Worm (Caenorhabditis elegans): ENCODE data around the gene F40F12.9.
A peak's percentile ranks its signal among the peaks of the same experiment; 100 is the strongest.

The F40F12.9 gene

ce11 chrIII:9899720-9900119, 11.4 kb upstream of the F40F12.9 start:
- TF ChIP-seq elt-3 (tag; optimal IDR thresholded peaks at IDR 0.05) (no peak), ztf-4 (tag; optimal IDR thresholded peaks at IDR 0.05) (no peak), sma-9 (GFP tag; optimal IDR thresholded peaks at IDR 0.05) (no peak), sma-9 (tag; optimal IDR thresholded peaks at IDR 0.05) (no peak), dmd-4 (tag; optimal IDR thresholded peaks at IDR 0.05) (no peak), nhr-21 (tag; optimal IDR thresholded peaks at IDR 0.05) (no peak), peb-1 (tag; optimal IDR thresholded peaks at IDR 0.05) (no peak), crh-2 (tag; optimal IDR thresholded peaks at IDR 0.05) (no peak), unc-62 (GFP tag; optimal IDR thresholded peaks at IDR 0.05) (no peak), nhr-237 (tag; optimal IDR thresholded peaks at IDR 0.05) (no peak), gmeb-1 (tag; optimal IDR thresholded peaks at IDR 0.05) (no peak), ztf-1 (GFP tag; conservative IDR thresholded peaks at IDR 0.05) (no peak)

DNA sequence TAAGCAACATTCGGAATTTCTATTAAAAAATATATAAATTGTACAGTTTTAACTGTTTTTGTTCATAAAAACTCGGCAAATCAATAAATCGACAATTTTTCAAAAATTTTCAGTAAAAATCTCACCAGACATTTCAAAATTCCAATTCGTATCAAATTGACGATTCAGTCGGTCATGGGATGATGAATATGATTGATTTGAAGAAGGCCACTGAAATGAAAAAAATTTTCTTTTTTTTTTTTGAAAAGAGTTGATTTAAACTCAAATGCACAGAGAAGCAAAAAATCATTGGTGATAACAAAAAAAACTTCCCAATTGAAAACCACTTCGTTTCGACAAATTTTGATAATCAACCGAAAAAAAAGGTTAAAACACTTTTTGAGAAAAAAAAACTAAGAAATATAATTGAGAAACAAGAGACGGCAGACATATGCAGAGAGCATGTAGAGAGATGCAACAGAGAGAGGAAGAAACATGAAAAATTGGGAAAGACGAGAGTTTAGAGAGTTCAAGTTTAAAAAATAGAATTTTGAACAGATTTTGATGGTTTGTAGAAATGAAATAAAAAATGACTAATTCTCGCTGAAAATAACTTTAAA, 7.3 kb upstream of the F40F12.9 start:
- peak; percentile 49 for TF ChIP-seq C34F6.9 (tag; optimal IDR thresholded peaks at IDR 0.05)
- peak; percentile 21 for TF ChIP-seq crh-2 (tag; optimal IDR thresholded peaks at IDR 0.05)
- TF ChIP-seq gmeb-1 (tag; optimal IDR thresholded peaks at IDR 0.05), result peak; percentile 26
- peak; percentile 59 for TF ChIP-seq fos-1 (tag; optimal IDR thresholded peaks at IDR 0.05)
- peak; percentile 42 for TF ChIP-seq unc-55 (GFP tag; optimal IDR thresholded peaks at IDR 0.05)
- TF ChIP-seq R02D3.7 (tag; optimal IDR thresholded peaks at IDR 0.05), result no peak
- TF ChIP-seq nhr-25 (tag; optimal IDR thresholded peaks at IDR 0.05), result no peak

ce11 chrIII:9905307-9905706, 5.8 kb upstream of the F40F12.9 start:
- TF ChIP-seq egl-27 (tag; optimal IDR thresholded peaks at IDR 0.05) (no peak), ama-1 (optimal IDR thresholded peaks at IDR 0.05) (peak; percentile 16), nhr-129 (tag; optimal IDR thresholded peaks at IDR 0.05) (peak; percentile 78), ceh-16 (tag; optimal IDR thresholded peaks at IDR 0.05) (no peak), C34F6.9 (tag; optimal IDR thresholded peaks at IDR 0.05) (peak; percentile 66), elt-1 (tag; optimal IDR thresholded peaks at IDR 0.05) (no peak), sma-9 (GFP tag; optimal IDR thresholded peaks at IDR 0.05) (peak; percentile 8), sma-9 (tag; optimal IDR thresholded peaks at IDR 0.05) (no peak), aly-2 (tag; optimal IDR thresholded peaks at IDR 0.05) (no peak), unc-55 (GFP tag; optimal IDR thresholded peaks at IDR 0.05) (peak; percentile 3), elt-3 (tag; optimal IDR thresholded peaks at IDR 0.05) (no peak), fos-1 (tag; optimal IDR thresholded peaks at IDR 0.05) (peak; percentile 16), nhr-23 (tag; optimal IDR thresholded peaks at IDR 0.05) (no peak)

DNA sequence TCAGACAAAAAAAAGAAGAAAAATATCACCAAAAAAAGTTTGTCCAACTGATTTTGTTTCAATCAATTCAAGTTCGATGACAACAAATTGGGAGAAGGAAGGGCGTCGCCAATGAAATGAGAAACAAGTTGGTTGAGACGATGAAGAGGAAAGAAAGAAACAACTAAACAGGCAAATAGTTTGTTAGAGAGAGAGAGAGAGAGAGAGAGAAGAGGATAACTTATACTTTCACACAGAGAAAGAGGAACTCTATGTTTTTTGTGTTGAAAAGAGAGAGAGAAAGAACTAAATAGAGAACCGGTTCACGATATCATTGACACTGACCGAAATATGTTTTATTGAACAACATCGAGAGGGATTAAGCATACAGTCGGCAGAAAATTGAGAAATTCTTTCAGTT, 3.6 kb upstream of the F40F12.9 start:
- TF ChIP-seq sma-9 (GFP tag; optimal IDR thresholded peaks at IDR 0.05) (peak; percentile 8), sma-9 (tag; optimal IDR thresholded peaks at IDR 0.05) (no peak), sma-3 (GFP tag; optimal IDR thresholded peaks at IDR 0.05) (peak; percentile 31), dmd-4 (tag; optimal IDR thresholded peaks at IDR 0.05) (no peak), blmp-1 (tag; optimal IDR thresholded peaks at IDR 0.05; ENCODE audit: insufficient read depth) (peak; percentile 48), nhr-25 (tag; optimal IDR thresholded peaks at IDR 0.05) (peak; percentile 31)

- TF ChIP-seq lin-13 (GFP tag; optimal IDR thresholded peaks at IDR 0.05) (no peak), ama-1 (optimal IDR thresholded peaks at IDR 0.05) (no peak), nhr-23 (tag; optimal IDR thresholded peaks at IDR 0.05) (no peak), sma-3 (GFP tag; optimal IDR thresholded peaks at IDR 0.05) (peak; percentile 3)
Measured at ce11 chrIII:9908769-9909168, 2.4 kb upstream of the F40F12.9 start.

ce11 chrIII:9912501-9912900, 1.4 kb downstream of the F40F12.9 start:
- TF ChIP-seq lin-11 (tag; optimal IDR thresholded peaks at IDR 0.05) (no peak), gmeb-1 (tag; optimal IDR thresholded peaks at IDR 0.05) (peak; percentile 45)

DNA sequence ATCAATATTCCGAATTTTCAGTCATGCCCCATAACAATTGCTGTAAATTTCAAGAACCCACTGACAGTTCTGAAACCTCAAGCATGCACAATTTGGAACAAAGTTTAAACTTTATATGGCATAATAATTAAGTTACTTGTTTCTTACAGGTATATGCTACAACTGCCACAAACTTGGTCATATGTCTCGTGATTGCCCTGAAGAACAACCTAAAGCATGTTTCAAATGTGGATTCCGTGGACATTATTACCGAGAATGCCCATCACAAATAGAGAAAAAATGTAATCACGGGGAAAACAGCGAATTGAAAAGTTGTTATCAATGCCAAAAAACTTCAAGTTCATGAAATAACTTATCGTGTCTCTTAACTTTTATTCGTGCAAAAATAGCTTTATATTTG, 1.9 kb downstream of the F40F12.9 start:
- TF ChIP-seq mbf-1 (tag; optimal IDR thresholded peaks at IDR 0.05) (no peak), lin-11 (tag; optimal IDR thresholded peaks at IDR 0.05) (no peak), snpc-4 (tag; optimal IDR thresholded peaks at IDR 0.05) (no peak), zag-1 (tag; optimal IDR thresholded peaks at IDR 0.05) (no peak), elt-3 (tag; optimal IDR thresholded peaks at IDR 0.05) (no peak)

Measured in whole organism, L2 larva.